Fruit fly (Drosophila melanogaster): ENCODE results near the gene CG17193.
A peak's percentile ranks its signal among the peaks of the same experiment; 100 is the strongest.

The CG17193 gene

dm6 chr3R:20031043-20031763 is 24.7 kb downstream of the CG17193 start, which contains the start of gene trem (continued):
- TF ChIP-seq pan (optimal IDR thresholded peaks at IDR 0.05) (no peak), pan (GFP tag; optimal IDR thresholded peaks at IDR 0.05 in 1 of 2, IDR thresholded peaks at IDR 0.05 in 1 of 2) (peak in 1 of 2 experiments; percentile 69), CG12744 (GFP tag; optimal IDR thresholded peaks at IDR 0.05) (no peak), Hsf (GFP tag; optimal IDR thresholded peaks at IDR 0.05) (peak; percentile 67), GATAe (GFP tag; conservative IDR thresholded peaks at IDR 0.05) (peak; percentile 59; the same call in 1 of the 2 replicates), Dfd (GFP tag; optimal IDR thresholded peaks at IDR 0.05) (no peak), NK7.1 (GFP tag; optimal IDR thresholded peaks at IDR 0.05) (no peak), Bgb (GFP tag; IDR thresholded peaks at IDR 0.05; ENCODE audit: partially characterized antibody) (no peak; the same call in 1 of the 2 replicates), dysf (GFP tag; IDR thresholded peaks at IDR 0.05) (peak; percentile 78), ham (GFP tag; IDR thresholded peaks at IDR 0.05) (no peak), klu (GFP tag; IDR thresholded peaks at IDR 0.05) (peak; percentile 75), ERR (GFP tag; optimal IDR thresholded peaks at IDR 0.05) (no peak), CG4404 (GFP tag; IDR thresholded peaks at IDR 0.05) (peak; percentile 85), CG6683 (GFP tag; optimal IDR thresholded peaks at IDR 0.05) (peak; percentile 13), CG5245 (GFP tag; optimal IDR thresholded peaks at IDR 0.05) (no peak), CG14860 (GFP tag; IDR thresholded peaks at IDR 0.05; ENCODE audit: partially characterized antibody) (no peak), CG10959 (GFP tag; IDR thresholded peaks at IDR 0.05) (0 out of 2 replicates have a peak, but pooled peaks have one; percentile 12), az2 (GFP tag; optimal IDR thresholded peaks at IDR 0.05) (peak; percentile 73), salm (tag; optimal IDR thresholded peaks at IDR 0.05) (no peak), pnt (GFP tag; optimal IDR thresholded peaks at IDR 0.05) (peak; percentile 61), sens-2 (GFP tag; IDR thresholded peaks at IDR 0.05) (no peak), tio (GFP tag; optimal IDR thresholded peaks at IDR 0.05) (no peak), CG11398 (GFP tag; optimal IDR thresholded peaks at IDR 0.05) (no peak), D19B (GFP tag; optimal IDR thresholded peaks at IDR 0.05) (peak; percentile 87), sqz (GFP tag; optimal IDR thresholded peaks at IDR 0.05) (no peak), Ssrp (tag; optimal IDR thresholded peaks at IDR 0.05) (peak; percentile 81), wor (GFP tag; IDR thresholded peaks at IDR 0.05) (no peak), Bdp1 (GFP tag; optimal IDR thresholded peaks at IDR 0.05) (peak; percentile 39), CG6813 (GFP tag; optimal IDR thresholded peaks at IDR 0.05) (no peak), CG10431 (GFP tag; optimal IDR thresholded peaks at IDR 0.05) (peak; percentile 66), slp2 (GFP tag; optimal IDR thresholded peaks at IDR 0.05) (peak; percentile 27), en (GFP tag; optimal IDR thresholded peaks at IDR 0.05) (no peak), CG12391 (tag; optimal IDR thresholded peaks at IDR 0.05) (peak; percentile 83), caup (GFP tag; optimal IDR thresholded peaks at IDR 0.05; ENCODE audit: severe bottlenecking) (peak; percentile 58), CG11723 (GFP tag; optimal IDR thresholded peaks at IDR 0.05) (peak; percentile 54), CG4424 (GFP tag; optimal IDR thresholded peaks at IDR 0.05) (peak; percentile 96), CG11085 (GFP tag; IDR thresholded peaks at IDR 0.05) (peak; percentile 56), CG7928 (GFP tag; optimal IDR thresholded peaks at IDR 0.05) (no peak), C15 (GFP tag; IDR thresholded peaks at IDR 0.05) (no peak), CG10147 (GFP tag; optimal IDR thresholded peaks at IDR 0.05) (peak; percentile 51), CG30020 (tag; optimal IDR thresholded peaks at IDR 0.05) (peak; percentile 93), zf30C (GFP tag; optimal IDR thresholded peaks at IDR 0.05) (no peak), knrl (GFP tag; IDR thresholded peaks at IDR 0.05; ENCODE audit: partially characterized antibody) (no peak), yki (optimal IDR thresholded peaks at IDR 0.05) (peak; percentile 38), Jarid2 (GFP tag; optimal IDR thresholded peaks at IDR 0.05) (no peak), Dbx (GFP tag; IDR thresholded peaks at IDR 0.05) (peak; percentile 50; the same call in 1 of the 3 replicates), usp (GFP tag; optimal IDR thresholded peaks at IDR 0.05) (no peak), pum (GFP tag; optimal IDR thresholded peaks at IDR 0.05) (peak; percentile 49), lbe (GFP tag; optimal IDR thresholded peaks at IDR 0.05) (no peak), Sry-δ (GFP tag; optimal IDR thresholded peaks at IDR 0.05) (no peak)

Measured in whole organism, embryonic.